Fruit fly (Drosophila melanogaster): ENCODE measurements around the gene CG11085.
A peak's percentile ranks its signal among the peaks of the same experiment; 100 is the strongest.

CG11085 gene

DNA sequence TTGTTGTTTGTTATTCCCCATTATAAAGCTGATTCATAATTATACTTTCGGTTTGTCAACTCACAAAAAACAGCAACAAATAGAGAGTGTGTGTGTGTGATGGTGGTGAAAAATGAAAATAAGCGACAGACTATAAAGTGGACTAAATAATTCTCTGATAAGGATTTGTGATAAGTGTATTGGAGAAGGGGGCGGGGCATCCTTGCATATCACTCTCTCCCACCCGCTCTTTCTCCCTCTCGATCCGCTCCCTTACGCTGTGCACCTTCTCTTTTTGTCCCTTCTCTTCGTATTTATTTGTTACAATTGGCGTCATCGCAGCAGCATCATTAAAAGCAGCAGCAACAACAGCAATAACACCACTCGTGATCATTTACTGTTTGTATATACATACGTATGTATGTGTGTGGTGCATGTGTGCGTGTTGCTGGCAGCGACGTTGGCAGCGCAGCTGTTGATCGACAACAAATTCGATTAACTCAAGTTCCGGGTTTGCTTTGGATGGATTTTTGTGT, 45.4 kb downstream of the CG11085 start:
- peak; percentile 63 for TF ChIP-seq CG17801 (GFP tag; optimal IDR thresholded peaks at IDR 0.05; ENCODE audit: partially characterized antibody)

DNA sequence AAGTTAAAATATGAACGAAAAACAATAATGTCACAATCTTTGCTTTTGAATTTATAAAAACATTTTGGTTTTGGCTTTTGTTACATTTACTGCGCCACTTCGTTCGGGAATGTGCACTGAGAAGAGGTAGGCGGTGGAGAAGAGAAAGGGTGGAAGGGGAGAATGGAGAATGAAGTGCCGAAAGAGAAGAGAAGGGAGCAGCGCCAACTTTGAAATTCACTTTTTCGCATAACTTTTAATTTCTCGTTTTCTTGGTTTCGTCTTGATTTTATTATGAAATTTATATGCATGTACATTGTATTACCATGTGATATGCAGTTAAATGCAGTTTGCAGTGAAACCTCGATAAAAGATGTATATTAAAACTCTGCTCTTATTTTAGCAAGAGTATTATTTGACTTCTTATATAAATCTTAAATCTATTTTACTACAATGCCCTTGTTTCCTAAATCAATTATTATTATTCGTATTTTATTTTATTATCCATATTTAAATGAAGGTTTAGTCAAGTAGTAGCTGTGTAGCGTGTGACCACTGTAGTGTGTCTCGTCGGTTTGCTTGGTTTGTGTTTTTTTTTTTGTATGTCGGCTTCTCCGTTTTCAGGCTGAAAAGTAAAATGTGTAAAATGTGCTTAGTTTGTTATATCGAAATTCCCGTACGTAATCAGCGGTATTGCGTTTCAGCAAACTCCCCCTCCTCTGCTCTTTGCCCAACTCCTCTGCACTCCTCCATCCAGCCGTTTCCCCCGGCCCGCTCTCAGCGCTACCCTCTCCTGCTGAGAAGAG, 46.8 kb downstream of the CG11085 start:
- TF ChIP-seq CG17801 (GFP tag; optimal IDR thresholded peaks at IDR 0.05; ENCODE audit: partially characterized antibody): peak; percentile 94

DNA sequence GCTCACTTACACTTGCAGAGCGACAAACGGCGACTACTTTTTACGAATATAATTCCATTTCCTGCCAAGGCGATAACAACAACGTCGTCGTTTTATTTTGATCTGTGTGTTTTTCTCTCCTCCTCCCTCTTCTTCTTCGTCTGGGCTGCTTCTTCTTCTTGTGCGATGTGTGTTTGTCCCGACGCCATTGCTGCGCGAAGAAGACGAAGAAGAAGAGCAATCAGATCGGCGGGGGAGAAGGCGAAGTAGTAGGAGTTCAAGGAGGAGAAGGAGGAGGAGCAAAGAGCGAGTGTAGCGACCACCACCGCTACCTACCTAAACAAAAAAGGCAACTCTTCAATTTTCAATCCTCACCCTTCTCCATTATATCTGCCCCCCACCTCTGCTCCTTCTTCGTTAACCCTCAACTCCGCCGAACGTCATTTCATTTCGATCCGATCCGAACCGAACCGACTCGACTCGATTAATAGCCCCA, 47.4 kb downstream of the CG11085 start:
- TF ChIP-seq CG17801 (GFP tag; optimal IDR thresholded peaks at IDR 0.05; ENCODE audit: partially characterized antibody): peak; percentile 27

DNA sequence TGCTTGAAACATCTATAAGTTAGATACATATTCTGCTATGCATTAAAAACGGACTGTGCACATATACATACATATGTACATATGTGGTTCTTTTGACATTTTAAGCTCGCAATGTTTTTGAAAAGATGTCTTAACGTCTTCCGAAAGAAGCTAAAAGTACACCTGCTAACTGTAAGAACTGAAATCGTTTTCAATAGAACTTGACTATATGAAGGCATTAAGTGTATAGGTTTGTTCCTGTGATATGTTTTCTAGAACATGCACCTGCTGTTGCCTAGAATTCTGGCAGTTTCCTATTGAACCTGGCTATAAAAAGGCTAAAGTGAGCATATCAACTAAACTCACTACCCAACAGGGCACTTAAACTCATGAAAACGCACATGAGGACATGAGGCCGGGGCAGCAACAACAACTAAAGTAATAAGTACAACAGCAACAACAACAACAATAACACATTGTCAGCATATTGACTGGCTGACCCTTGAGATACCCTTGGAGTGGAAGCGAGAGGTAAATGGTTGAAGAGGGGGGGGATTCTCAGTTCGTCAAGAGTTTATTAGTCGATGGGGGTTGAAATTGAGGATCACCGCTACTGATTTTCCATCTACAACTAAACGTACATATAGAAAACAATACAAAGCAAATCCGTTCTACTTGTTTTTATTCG, 48.1 kb downstream of the CG11085 start:
- TF ChIP-seq CG17801 (GFP tag; optimal IDR thresholded peaks at IDR 0.05; ENCODE audit: partially characterized antibody): no peak

DNA sequence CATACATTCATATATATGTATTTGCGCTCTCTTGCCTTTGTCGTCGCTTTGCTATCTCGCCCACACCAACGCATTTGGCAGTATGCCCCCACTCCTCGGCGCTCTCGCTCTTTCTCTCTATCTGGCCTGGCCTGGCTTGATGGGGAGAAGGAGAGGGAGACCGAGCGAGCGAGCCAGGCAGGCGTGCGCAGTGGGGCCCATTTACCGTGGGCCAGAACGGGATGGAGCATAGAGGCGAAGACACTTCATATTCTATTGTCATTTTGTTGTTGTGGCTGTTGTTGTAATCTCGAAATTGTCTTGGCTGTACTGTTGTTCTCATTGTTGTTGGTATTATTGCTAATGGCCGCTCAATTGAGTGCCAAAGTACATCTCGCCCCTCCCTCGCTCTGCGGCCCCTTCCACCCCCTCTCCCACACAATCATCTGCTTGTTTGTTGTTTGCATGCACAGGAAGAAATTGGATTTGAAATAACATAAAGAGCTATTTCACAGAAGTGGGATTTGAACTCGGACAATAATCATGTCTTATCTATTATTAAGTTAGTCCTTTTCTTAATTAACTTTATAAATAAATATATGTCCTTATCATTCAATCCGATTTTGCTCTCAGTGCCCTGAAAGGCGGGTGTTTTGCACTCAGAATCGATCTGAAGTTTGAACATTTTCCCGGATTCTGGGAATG, 49.1 kb downstream of the CG11085 start:
- peak; percentile 82 for TF ChIP-seq CG17801 (GFP tag; optimal IDR thresholded peaks at IDR 0.05; ENCODE audit: partially characterized antibody)

DNA sequence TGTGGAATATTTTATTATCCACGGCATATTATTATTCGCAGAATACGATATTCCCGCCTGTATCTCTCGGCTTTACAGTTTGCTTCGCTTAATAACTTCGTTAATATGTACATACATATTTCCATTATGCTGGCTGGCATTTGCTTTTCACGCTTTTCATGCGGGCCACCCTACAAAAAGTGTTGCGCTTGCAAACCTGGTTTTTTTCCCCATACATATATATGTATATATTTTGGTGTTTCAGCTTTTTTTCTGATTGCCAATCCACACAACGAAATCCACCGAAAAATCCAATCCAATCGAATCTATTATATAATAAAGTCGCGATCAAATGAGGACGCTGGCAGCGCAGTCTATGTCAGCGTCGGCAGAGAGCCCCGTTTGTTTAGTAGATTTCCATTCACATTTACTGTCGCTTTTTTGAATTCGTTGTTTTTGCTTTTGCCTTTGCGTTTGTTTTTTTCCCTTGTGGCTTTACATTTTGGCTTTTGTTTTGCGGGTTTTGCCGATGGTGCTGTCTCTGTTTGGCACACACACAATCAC, 49.8 kb downstream of the CG11085 start:
- TF ChIP-seq CG17801 (GFP tag; optimal IDR thresholded peaks at IDR 0.05; ENCODE audit: partially characterized antibody): no peak

DNA sequence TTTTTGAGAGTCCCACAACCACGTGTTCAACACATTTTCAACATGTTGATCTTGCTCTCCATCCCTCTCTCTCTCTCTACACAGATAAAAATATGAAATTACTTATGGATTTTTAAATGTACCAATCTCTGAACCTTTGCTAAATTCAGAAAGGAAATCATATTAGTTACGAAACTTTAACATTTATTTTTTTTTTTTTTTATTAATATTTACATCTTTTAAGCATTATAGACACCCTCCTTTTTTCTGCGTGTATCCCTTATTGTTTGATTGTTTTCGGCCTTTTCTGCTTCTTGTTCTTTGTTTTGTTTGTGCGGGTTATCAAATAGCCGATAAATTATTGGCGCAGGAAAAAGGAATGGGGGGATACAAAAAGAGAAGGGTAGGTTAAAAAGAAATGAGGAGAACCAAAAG, 50.4 kb downstream of the CG11085 start:
- TF ChIP-seq CG17801 (GFP tag; optimal IDR thresholded peaks at IDR 0.05; ENCODE audit: partially characterized antibody): peak; percentile 95

DNA sequence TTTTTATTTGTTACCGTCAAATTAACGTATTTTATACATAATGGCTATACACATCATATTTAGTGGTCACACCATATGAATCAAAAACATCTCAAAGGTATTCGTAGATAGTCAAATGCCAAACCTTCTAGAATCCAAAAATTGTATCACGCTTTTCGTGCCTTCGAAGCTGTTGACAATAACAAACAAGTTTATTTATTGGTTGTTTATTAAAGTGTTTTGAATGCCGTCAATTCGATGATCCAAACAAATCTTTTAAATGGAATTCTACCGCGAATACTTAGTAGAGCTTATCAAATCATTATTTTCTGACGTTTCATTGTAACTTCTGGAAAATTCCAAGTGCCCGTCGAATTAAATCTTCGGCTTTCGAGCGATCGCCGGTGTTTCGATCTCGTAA, 50.9 kb downstream of the CG11085 start:
- TF ChIP-seq CG17801 (GFP tag; optimal IDR thresholded peaks at IDR 0.05; ENCODE audit: partially characterized antibody): no peak

DNA sequence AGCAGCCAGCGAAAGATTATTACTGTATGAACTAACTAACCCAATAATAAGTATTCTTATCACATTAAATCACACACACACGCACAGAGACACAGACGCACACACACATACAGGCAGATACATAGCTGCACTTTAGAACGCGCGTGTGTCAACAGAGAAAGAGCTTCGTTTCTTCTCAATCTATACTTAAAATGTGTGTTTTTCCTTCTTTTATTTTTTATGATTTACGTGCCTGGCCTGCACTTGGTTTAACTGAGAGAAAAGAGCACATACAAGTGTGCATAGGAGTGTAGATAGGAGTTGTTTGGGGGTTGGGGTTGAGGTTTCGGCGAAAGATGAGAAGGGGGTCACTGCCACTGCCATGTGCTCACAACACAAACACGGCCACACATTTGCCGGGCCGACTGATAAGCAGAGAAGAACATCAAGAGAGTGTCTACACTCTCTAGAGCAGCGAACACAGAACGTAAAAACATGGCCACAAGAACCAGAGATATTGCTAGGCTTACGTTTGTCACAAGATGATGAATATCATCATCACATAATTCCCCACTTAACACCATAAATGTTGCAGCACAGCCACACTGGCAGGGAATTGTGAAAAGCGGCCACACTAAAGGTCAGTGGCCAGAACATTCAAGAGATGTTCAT, 51.6 kb downstream of the CG11085 start:
- TF ChIP-seq CG17801 (GFP tag; optimal IDR thresholded peaks at IDR 0.05; ENCODE audit: partially characterized antibody): no peak

DNA sequence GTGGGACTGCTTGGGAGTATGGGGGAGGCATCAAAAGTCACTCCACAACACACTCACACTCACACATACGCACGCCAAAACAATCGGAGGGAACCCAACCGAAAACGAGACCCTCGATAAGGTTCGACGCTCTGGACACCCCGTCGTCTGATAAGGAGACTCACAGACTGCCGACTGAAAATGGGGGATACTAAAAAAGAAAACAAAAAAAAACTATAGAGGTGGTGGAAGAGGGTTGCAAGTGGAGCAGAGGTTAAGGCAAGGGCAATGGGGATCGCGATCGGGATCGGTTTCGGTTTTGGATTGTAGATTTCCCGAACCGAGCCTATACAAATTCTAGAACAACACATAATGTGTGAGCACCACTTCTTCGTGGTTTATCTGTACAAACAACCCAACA, 52.6 kb downstream of the CG11085 start:
- no peak for TF ChIP-seq CG17801 (GFP tag; optimal IDR thresholded peaks at IDR 0.05; ENCODE audit: partially characterized antibody)

DNA sequence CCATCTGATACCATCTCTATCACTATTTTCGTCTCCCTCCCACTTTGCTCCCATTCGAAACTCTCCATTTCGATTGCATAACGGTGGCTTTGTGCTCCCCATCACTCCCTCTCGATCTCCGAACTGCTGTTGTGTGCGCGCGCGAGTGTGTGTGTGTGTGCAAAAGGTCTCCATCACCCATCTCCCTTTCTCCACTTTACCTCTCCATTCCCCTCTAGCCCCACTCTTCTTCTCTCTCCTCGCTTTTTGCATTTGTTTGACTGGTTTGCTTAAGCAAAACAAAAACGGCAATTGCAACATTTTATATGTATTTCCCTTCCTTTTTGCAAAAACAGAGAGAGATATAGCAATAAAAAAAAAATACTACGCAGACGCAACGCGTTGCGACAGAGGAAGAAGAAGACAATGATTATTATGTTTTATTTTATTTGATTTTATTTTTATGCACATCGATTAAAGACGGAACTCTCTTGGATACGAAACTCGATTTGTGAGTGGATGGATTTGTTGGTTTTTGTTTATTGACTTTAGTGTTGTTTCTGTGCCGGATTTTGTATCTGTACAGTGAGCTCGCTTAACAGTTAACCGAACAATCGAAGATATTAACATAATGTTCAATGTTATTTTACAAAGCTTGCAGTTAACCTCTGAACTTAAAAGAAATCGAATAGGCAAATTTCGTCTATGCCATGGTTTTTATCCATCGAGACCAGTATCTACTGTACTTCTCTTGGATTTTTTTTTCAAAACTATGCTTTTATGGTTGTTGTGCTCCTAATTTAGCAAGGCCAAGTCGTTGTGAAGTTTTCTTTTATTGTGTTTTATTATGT, 53.8 kb downstream of the CG11085 start:
- TF ChIP-seq CG17801 (GFP tag; optimal IDR thresholded peaks at IDR 0.05; ENCODE audit: partially characterized antibody): peak; percentile 76

Data from ovary, adult (tissue).